Worm (Caenorhabditis elegans) whole organism, L1 larva: ENCODE data around the gene F55D10.4.

Experiments used
- C16A3.4 ChIP-seq: fragments of 150-350 bp; optimal IDR thresholded peaks from 2 replicates; lab custom pipeline; 2014; ENCODE audit warnings: missing biosample characterization, missing genetic modification characterization
- C34B4.2 ChIP-seq: sonication (generic microtip); optimal IDR thresholded peaks from 2 replicates; lab custom pipeline; 2017; ENCODE audit warnings: mild to moderate bottlenecking, missing genetic modification characterization, missing compliant biosample characterization
- aha-1 ChIP-seq: fragments of 150-350 bp; optimal IDR thresholded peaks from 2 replicates; lab custom pipeline; 2014; ENCODE audit warnings: missing biosample characterization, missing genetic modification characterization
- aly-2 ChIP-seq: fragments of 150-350 bp; optimal IDR thresholded peaks from 2 replicates; lab custom pipeline; 2014; ENCODE audit warnings: missing biosample characterization, missing genetic modification characterization
- blmp-1 ChIP-seq: fragments of 150-350 bp; optimal IDR thresholded peaks from 2 replicates; lab custom pipeline; 2014; ENCODE audit warnings: missing biosample characterization, missing genetic modification characterization
- ces-1 ChIP-seq: fragments of 150-350 bp; optimal IDR thresholded peaks from 2 replicates; lab custom pipeline; 2014; ENCODE audit warnings: missing biosample characterization, missing genetic modification reagents, missing genetic modification characterization
- dpl-1 ChIP-seq, 3 experiments: fragments of 150-350 bp in 2 of 3; sonication (generic microtip) in 1 of 3; optimal IDR thresholded peaks; 2 replicates each; lab custom pipeline; 2014 to 2017; ENCODE audit warnings: missing biosample characterization in 3 of 3, missing genetic modification characterization in 3 of 3, missing genetic modification reagents in 3 of 3
- efl-3 ChIP-seq: fragments of 200-800 bp; sonication (Bioruptor generic); optimal IDR thresholded peaks from 2 replicates; lab custom pipeline; 2018; ENCODE audit warnings: mild to moderate bottlenecking, missing genetic modification characterization, missing compliant biosample characterization
- egl-13 ChIP-seq: sonication (generic microtip); optimal IDR thresholded peaks from 2 replicates; lab custom pipeline; 2016; ENCODE audit warnings: missing genotype, missing genetic modification reagents, missing genetic modification characterization, missing compliant biosample characterization
- elt-2 ChIP-seq: sonication (generic microtip); optimal IDR thresholded peaks from 2 replicates; lab custom pipeline; 2016; ENCODE audit warnings: missing genetic modification characterization, mild to moderate bottlenecking, inconsistent platforms, missing compliant biosample characterization, missing genetic modification reagents
- elt-3 ChIP-seq, 6 experiments: fragments of 150-350 bp in 1 of 6; sonication (generic microtip); optimal IDR thresholded peaks; 2 replicates each; lab custom pipeline; 2017 to 2018; ENCODE audit warnings: missing biosample characterization in 6 of 6, missing genetic modification characterization in 6 of 6, inconsistent platforms in 1 of 6
- fkh-10 ChIP-seq: sonication (generic microtip); optimal IDR thresholded peaks from 2 replicates; lab custom pipeline; 2017; ENCODE audit warnings: missing biosample characterization, missing genetic modification reagents, missing genetic modification characterization
- fkh-8 ChIP-seq: sonication (generic microtip); optimal IDR thresholded peaks from 2 replicates; lab custom pipeline; 2016; ENCODE audit warnings: mild to moderate bottlenecking, missing genetic modification characterization, missing compliant biosample characterization
- fos-1 ChIP-seq: fragments of 150-350 bp; optimal IDR thresholded peaks from 2 replicates; lab custom pipeline; 2014; ENCODE audit warnings: missing biosample characterization, missing genetic modification characterization
- hlh-17 ChIP-seq: fragments of 200-800 bp; sonication (Bioruptor generic); optimal IDR thresholded peaks from 2 replicates; lab custom pipeline; 2018; ENCODE audit warnings: missing genetic modification characterization, mild to moderate bottlenecking, missing compliant biosample characterization, moderate library complexity, borderline replicate concordance
- isw-1 ChIP-seq: fragments of 200-800 bp; sonication (Bioruptor generic); IDR thresholded peaks from 2 replicates; pipeline ENCODE4 v1.3.6; 2022; ENCODE audit warnings: missing genetic modification characterization, missing compliant biosample characterization
- lin-14 ChIP-seq: fragments of 200-800 bp; sonication (Bioruptor generic); optimal IDR thresholded peaks from 2 replicates; lab custom pipeline; 2018; ENCODE audit warnings: mild to moderate bottlenecking, missing genetic modification characterization, moderate library complexity, missing compliant biosample characterization
- lin-15B ChIP-seq: fragments of 150-350 bp; sonication (generic microtip); optimal IDR thresholded peaks from 3 replicates; lab custom pipeline; 2014; ENCODE audit warnings: missing biosample characterization, missing genetic modification characterization
- lin-35 ChIP-seq, 2 experiments: fragments of 150-350 bp; optimal IDR thresholded peaks; 2 replicates each; lab custom pipeline; 2014; ENCODE audit warnings: missing biosample characterization in 2 of 2, missing genetic modification characterization in 2 of 2, missing genetic modification reagents in 2 of 2
- lir-3 ChIP-seq: sonication (generic microtip); optimal IDR thresholded peaks from 2 replicates; lab custom pipeline; 2016; ENCODE audit warnings: mild to moderate bottlenecking, missing genetic modification characterization, moderate library complexity, missing compliant biosample characterization; ENCODE audit not compliant: poor library complexity
- lsy-2 ChIP-seq, 2 experiments: fragments of 150-350 bp; optimal IDR thresholded peaks; 2 replicates each; lab custom pipeline; 2014; ENCODE audit warnings: missing biosample characterization in 2 of 2, missing genetic modification characterization in 2 of 2
- mab-9 ChIP-seq: fragments of 200-800 bp; sonication (Bioruptor generic); IDR thresholded peaks from 2 replicates; pipeline ENCODE4 v1.3.6; 2022; ENCODE audit warnings: missing genetic modification reagents, missing genetic modification characterization, missing compliant biosample characterization
- nhr-12 ChIP-seq: sonication (generic microtip); optimal IDR thresholded peaks from 2 replicates; lab custom pipeline; 2017; ENCODE audit warnings: missing biosample characterization, missing genetic modification characterization
- nhr-19 ChIP-seq: fragments of 200-800 bp; sonication (Bioruptor generic); conservative IDR thresholded peaks from 2 replicates; pipeline ENCODE4 v1.3.6; 2022; ENCODE audit warnings: missing genetic modification characterization, missing compliant biosample characterization
- nhr-20 ChIP-seq: sonication (generic microtip); optimal IDR thresholded peaks from 2 replicates; lab custom pipeline; 2016; ENCODE audit warnings: mild to moderate bottlenecking, missing genetic modification characterization, missing compliant biosample characterization
- nhr-71 ChIP-seq: sonication (generic microtip); optimal IDR thresholded peaks from 2 replicates; lab custom pipeline; 2016; ENCODE audit warnings: mild to moderate bottlenecking, missing genetic modification characterization, moderate library complexity, missing compliant biosample characterization
- nhr-76 ChIP-seq: sonication (generic microtip); optimal IDR thresholded peaks from 2 replicates; lab custom pipeline; 2017; ENCODE audit warnings: missing biosample characterization, missing genetic modification characterization
- nhr-85 ChIP-seq: sonication (generic microtip); peaks from one replicate; lab custom pipeline; 2016; ENCODE audit warnings: missing genetic modification characterization, inconsistent platforms, missing compliant biosample characterization
- nhr-90 ChIP-seq: sonication (generic microtip); optimal IDR thresholded peaks from 2 replicates; lab custom pipeline; 2016; ENCODE audit warnings: mild to moderate bottlenecking, missing genetic modification characterization, missing compliant biosample characterization; ENCODE audit not compliant: poor library complexity
- pag-3 ChIP-seq: sonication (generic microtip); optimal IDR thresholded peaks from 2 replicates; lab custom pipeline; 2017; ENCODE audit warnings: missing genetic modification characterization, mild to moderate bottlenecking, missing compliant biosample characterization, antibody characterized with exemption, borderline replicate concordance; ENCODE audit not compliant: insufficient read depth
- skn-1 ChIP-seq: fragments of 150-350 bp; optimal IDR thresholded peaks from 2 replicates; lab custom pipeline; 2014; ENCODE audit warnings: missing biosample characterization, missing genetic modification characterization
- swsn-7 ChIP-seq: sonication (generic microtip); optimal IDR thresholded peaks from 2 replicates; lab custom pipeline; 2016; ENCODE audit warnings: missing genetic modification characterization, missing compliant biosample characterization
- tlp-1 ChIP-seq: fragments of 150-350 bp; optimal IDR thresholded peaks from 2 replicates; lab custom pipeline; 2014; ENCODE audit warnings: missing biosample characterization, missing genetic modification characterization
- unc-30 ChIP-seq: sonication (generic microtip); optimal IDR thresholded peaks from 2 replicates; lab custom pipeline; 2017; ENCODE audit warnings: missing biosample characterization, missing genetic modification characterization
- zag-1 ChIP-seq: fragments of 150-350 bp; optimal IDR thresholded peaks from 2 replicates; lab custom pipeline; 2014; ENCODE audit warnings: missing biosample characterization, missing genetic modification characterization
- zip-4 ChIP-seq: fragments of 200-800 bp; sonication (Bioruptor generic); optimal IDR thresholded peaks from 2 replicates; lab custom pipeline; 2018; ENCODE audit warnings: mild to moderate bottlenecking, missing genetic modification characterization, moderate library complexity, missing compliant biosample characterization

Gene F55D10.4

ce11 chrX:4699411-4700050, 20.9 kb downstream of the F55D10.4 start, which contains the start of gene hyl-2 (continued):
- TF ChIP-seq lin-14 (GFP tag; lab: Kevin White, UChicago) (peak; percentile 93), C16A3.4 (tag; lab: Kevin White, UChicago) (peak; percentile 35), nhr-85 (peak; percentile 76), efl-3 (no peak), lin-15B (tag; lab: Kevin White, UChicago) (peak; percentile 55), unc-30 (no peak), swsn-7 (peak; percentile 26), skn-1 (no peak), nhr-71 (tag; lab: Kevin White, UChicago) (peak; percentile 57), elt-3 (tag; optimal IDR thresholded peaks at IDR 0.05; lab: Kevin White, UChicago) (peak in 2 of 6 experiments; percentile 1 to 66), lsy-2 (tag; optimal IDR thresholded peaks at IDR 0.05; lab: Kevin White, UChicago) (peak in 1 of 2 experiments; percentile 71), isw-1 (GFP tag; lab: Robert Waterston, UW) (no peak), mab-9 (GFP tag; lab: Robert Waterston, UW) (no peak), zag-1 (tag; lab: Kevin White, UChicago) (no peak)
- TF ChIP-seq, all 84 proteins: peak for 25

ce11 chrX:4698271-4698670, 22.2 kb downstream of the F55D10.4 start:
- TF ChIP-seq nhr-85 (no peak), pag-3 (tag; lab: Kevin White, UChicago) (no peak), nhr-12 (tag; lab: Kevin White, UChicago) (no peak), elt-2 (tag; lab: Kevin White, UChicago) (peak; percentile 82), nhr-90 (peak; percentile 21), nhr-20 (tag; lab: Kevin White, UChicago) (peak; percentile 11)
- TF ChIP-seq, all 84 proteins: peak for 3

ce11 chrX:4694611-4695370, 25.7 kb downstream of the F55D10.4 start:
- no peak for TF ChIP-seq elt-2 (tag; lab: Kevin White, UChicago)
- no peak for TF ChIP-seq nhr-20 (tag; lab: Kevin White, UChicago)
- no peak for TF ChIP-seq aly-2
- no peak for TF ChIP-seq ces-1 (GFP tag; lab: Kevin White, UChicago)
- TF ChIP-seq nhr-19 (GFP tag; lab: Robert Waterston, UW) = no peak
- no peak for TF ChIP-seq fkh-8 (tag; lab: Kevin White, UChicago)
- TF ChIP-seq lin-14 (GFP tag; lab: Kevin White, UChicago) = peak; percentile 21
- TF ChIP-seq lin-35 (GFP tag; optimal IDR thresholded peaks at IDR 0.05; lab: Kevin White, UChicago) = no peak
- no peak for TF ChIP-seq aha-1 (tag; lab: Kevin White, UChicago)
- no peak for TF ChIP-seq C34B4.2 (tag; lab: Kevin White, UChicago)
- no peak for TF ChIP-seq lir-3 (tag; lab: Kevin White, UChicago)
- peak; percentile 66 for TF ChIP-seq blmp-1 (tag; lab: Kevin White, UChicago)
- TF ChIP-seq, all 84 proteins: peak for 2

- TF ChIP-seq nhr-76 (tag; lab: Kevin White, UChicago) (no peak), tlp-1 (no peak)
Observed at ce11 chrX:4691148-4691773, 29.2 kb downstream of the F55D10.4 start, which contains the start of gene K02G10.5. TSS of gene K02G10.5 (minus strand) at chrX:4691198.

ce11 chrX:4685579-4685978, 34.9 kb downstream of the F55D10.4 start:
- TF ChIP-seq lin-14 (GFP tag; lab: Kevin White, UChicago) (peak; percentile 23), zip-4 (no peak), fkh-10 (GFP tag; lab: Kevin White, UChicago) (no peak), egl-13 (tag; lab: Kevin White, UChicago) (no peak), hlh-17 (GFP tag; lab: Kevin White, UChicago) (no peak), dpl-1 (GFP tag; optimal IDR thresholded peaks at IDR 0.05; lab: Kevin White, UChicago) (no peak), fos-1 (tag; lab: Kevin White, UChicago) (no peak), elt-3 (tag; optimal IDR thresholded peaks at IDR 0.05; lab: Kevin White, UChicago) (peak in 1 of 6 experiments; percentile 9)
